Fruit fly (Drosophila melanogaster) whole organism, embryonic: ENCODE results near the gene P58IPK.
A peak's percentile ranks its signal among the peaks of the same experiment; 100 is the strongest.

Experiments
- Adf1 ChIP-seq: fragments of 200-800 bp; sonication (Bioruptor generic); IDR thresholded peaks from 2 replicates; pipeline ENCODE4 v1.3.6; 2022; ENCODE audit warnings: missing biosample characterization, missing genetic modification characterization
- C15 ChIP-seq: fragments of 200-800 bp; sonication (Bioruptor generic); IDR thresholded peaks from 3 replicates; pipeline ENCODE4 v1.3.6; 2022; ENCODE audit warnings: missing biosample characterization, missing genetic modification characterization
- CG10959 ChIP-seq: fragments of 200-800 bp; sonication (Bioruptor generic); IDR thresholded peaks from 2 replicates; pipeline ENCODE4 v1.3.6; 2022; ENCODE audit warnings: missing biosample characterization, missing genetic modification characterization
- CG11085 ChIP-seq: fragments of 200-800 bp; sonication (Bioruptor generic); IDR thresholded peaks from 2 replicates; pipeline ENCODE4 v1.3.6; 2022; ENCODE audit warnings: missing biosample characterization, missing genetic modification characterization
- CG11398 ChIP-seq: fragments of 200-800 bp; sonication (Bioruptor generic); optimal IDR thresholded peaks from 2 replicates; lab custom pipeline; 2016; ENCODE audit warnings: missing biosample characterization, missing genetic modification characterization
- CG14441 ChIP-seq: fragments of 200-800 bp; sonication (Bioruptor generic); IDR thresholded peaks from 2 replicates; pipeline ENCODE4 v1.3.6; 2022; ENCODE audit warnings: missing biosample characterization, missing genetic modification characterization
- CG1603 ChIP-seq: fragments of 200-800 bp; sonication (Bioruptor generic); optimal IDR thresholded peaks from 2 replicates; lab custom pipeline; 2019; ENCODE audit warnings: missing biosample characterization, mild to moderate bottlenecking, missing genetic modification characterization, moderate library complexity
- CG16813 ChIP-seq: fragments of 200-800 bp; sonication (Bioruptor generic); IDR thresholded peaks from 3 replicates; pipeline ENCODE4 v1.3.6; 2022; ENCODE audit warnings: missing biosample characterization, missing genetic modification characterization; ENCODE audit not compliant: partially characterized antibody
- CG2199 ChIP-seq: fragments of 200-800 bp; sonication (Bioruptor generic); IDR thresholded peaks from 3 replicates; pipeline ENCODE4 v1.3.6; 2022; ENCODE audit warnings: missing biosample characterization, missing genetic modification characterization
- CG2202 ChIP-seq: fragments of 200-800 bp; sonication (Bioruptor generic); optimal IDR thresholded peaks from 2 replicates; lab custom pipeline; 2018; ENCODE audit warnings: missing biosample characterization, mild to moderate bottlenecking, missing genetic modification characterization
- CG34422 ChIP-seq: fragments of 200-800 bp; sonication (Bioruptor generic); IDR thresholded peaks from 3 replicates; pipeline ENCODE4 v1.3.6; 2022; ENCODE audit warnings: missing biosample characterization, missing genetic modification characterization
- CG3847 ChIP-seq: fragments of 200-800 bp; sonication (Bioruptor generic); IDR thresholded peaks from 2 replicates; pipeline ENCODE4 v1.3.6; 2022; ENCODE audit warnings: missing biosample characterization, missing genetic modification characterization
- CG7556 ChIP-seq: fragments of 200-800 bp; sonication (Bioruptor generic); optimal IDR thresholded peaks from 2 replicates; lab custom pipeline; 2017; ENCODE audit warnings: missing biosample characterization, mild to moderate bottlenecking, missing genetic modification characterization
- CG7963 ChIP-seq: fragments of 200-800 bp; sonication (Bioruptor generic); IDR thresholded peaks from 3 replicates; pipeline ENCODE4 v1.3.6; 2022; ENCODE audit warnings: missing biosample characterization, missing genetic modification characterization; ENCODE audit not compliant: partially characterized antibody
- CG8359 ChIP-seq: fragments of 200-800 bp; sonication (Bioruptor generic); optimal IDR thresholded peaks from 2 replicates; lab custom pipeline; 2017; ENCODE audit warnings: missing biosample characterization, mild to moderate bottlenecking, missing genetic modification characterization, borderline replicate concordance
- CG8388 ChIP-seq: fragments of 200-800 bp; sonication (Bioruptor generic); optimal IDR thresholded peaks from 2 replicates; lab custom pipeline; 2019; ENCODE audit warnings: missing biosample characterization, mild to moderate bottlenecking, missing genetic modification characterization, moderate library complexity
- CG8924 ChIP-seq: fragments of 200-800 bp; optimal IDR thresholded peaks from 3 replicates; lab custom pipeline; 2019; ENCODE audit warnings: missing biosample characterization, mild to moderate bottlenecking, missing genetic modification characterization, moderate library complexity
- CG9437 ChIP-seq: fragments of 200-800 bp; sonication (Bioruptor generic); optimal IDR thresholded peaks from 2 replicates; lab custom pipeline; 2018; ENCODE audit warnings: missing biosample characterization, mild to moderate bottlenecking, missing genetic modification characterization
- CG9609 ChIP-seq: fragments of 200-800 bp; sonication (Bioruptor generic); optimal IDR thresholded peaks from 3 replicates; lab custom pipeline; 2016; ENCODE audit warnings: missing biosample characterization, missing genetic modification characterization
- CrebB ChIP-seq: fragments of 200-800 bp; sonication (Bioruptor generic); optimal IDR thresholded peaks from 3 replicates; lab custom pipeline; 2018; ENCODE audit warnings: missing biosample characterization, mild to moderate bottlenecking, missing genetic modification characterization
- D19B ChIP-seq: fragments of 200-800 bp; sonication (Bioruptor generic); optimal IDR thresholded peaks from 2 replicates; lab custom pipeline; 2017; ENCODE audit warnings: missing biosample characterization, mild to moderate bottlenecking, missing genetic modification characterization
- Fer2 ChIP-seq: fragments of 200-800 bp; sonication (Bioruptor generic); optimal IDR thresholded peaks from 2 replicates; lab custom pipeline; 2018; ENCODE audit warnings: missing biosample characterization, mild to moderate bottlenecking, missing genetic modification characterization, moderate library complexity
- Hmr ChIP-seq: fragments of 200-800 bp; sonication (Bioruptor generic); optimal IDR thresholded peaks from 3 replicates; lab custom pipeline; 2017; ENCODE audit warnings: mild to moderate bottlenecking, missing biosample characterization, missing genetic modification reagents, missing genetic modification characterization
- MTF-1 ChIP-seq: fragments of 200-800 bp; sonication (Bioruptor generic); optimal IDR thresholded peaks from 2 replicates; lab custom pipeline; 2018; ENCODE audit warnings: missing biosample characterization, mild to moderate bottlenecking, missing genetic modification characterization, borderline replicate concordance
- Oaz ChIP-seq: fragments of 200-800 bp; sonication (Bioruptor generic); IDR thresholded peaks from 2 replicates; pipeline ENCODE4 v1.3.6; 2022; ENCODE audit warnings: missing biosample characterization, missing genetic modification characterization
- Ravus ChIP-seq: fragments of 200-800 bp; sonication (Bioruptor generic); IDR thresholded peaks from 2 replicates; pipeline ENCODE4 v1.3.6; 2022; ENCODE audit warnings: missing biosample characterization, missing genetic modification characterization
- Rx ChIP-seq: fragments of 200-800 bp; sonication (Bioruptor generic); IDR thresholded peaks from 2 replicates; pipeline ENCODE4 v1.3.6; 2022; ENCODE audit warnings: missing biosample characterization, missing genetic modification characterization
- Side ChIP-seq: fragments of 200-800 bp; sonication (Bioruptor generic); optimal IDR thresholded peaks from 2 replicates; lab custom pipeline; 2016; ENCODE audit warnings: missing biosample characterization, missing genetic modification characterization
- Taf1 ChIP-seq: fragments of 200-800 bp; sonication (Bioruptor generic); IDR thresholded peaks from 2 replicates; pipeline ENCODE4 v1.3.6; 2022; ENCODE audit warnings: missing biosample characterization, missing genetic modification characterization
- ash1 ChIP-seq: fragments of 200-800 bp; sonication (Bioruptor generic); optimal IDR thresholded peaks from 2 replicates; lab custom pipeline; 2018; ENCODE audit warnings: missing biosample characterization, mild to moderate bottlenecking, missing genetic modification characterization
- dan ChIP-seq: fragments of 200-800 bp; sonication (Bioruptor generic); IDR thresholded peaks from 2 replicates; pipeline ENCODE4 v1.3.6; 2022; ENCODE audit warnings: missing biosample characterization, missing genetic modification characterization
- emc ChIP-seq: fragments of 200-800 bp; sonication (Bioruptor generic); optimal IDR thresholded peaks from 2 replicates; lab custom pipeline; 2016; ENCODE audit warnings: missing biosample characterization, missing genetic modification characterization
- fd3F ChIP-seq: fragments of 200-800 bp; sonication (Bioruptor generic); optimal IDR thresholded peaks from 2 replicates; lab custom pipeline; 2018; ENCODE audit warnings: missing biosample characterization, mild to moderate bottlenecking, missing genetic modification characterization, moderate library complexity
- gce ChIP-seq: fragments of 200-800 bp; sonication (Bioruptor generic); IDR thresholded peaks from 3 replicates; pipeline ENCODE4 v1.3.6; 2022; ENCODE audit warnings: missing biosample characterization, missing genetic modification characterization
- gem ChIP-seq: fragments of 200-800 bp; sonication (Bioruptor generic); optimal IDR thresholded peaks from 2 replicates; lab custom pipeline; 2019; ENCODE audit warnings: missing biosample characterization, mild to moderate bottlenecking, missing genetic modification characterization, moderate library complexity
- grn ChIP-seq: fragments of 200-800 bp; sonication (Bioruptor generic); optimal IDR thresholded peaks from 3 replicates; lab custom pipeline; 2017; ENCODE audit warnings: missing biosample characterization, missing genetic modification characterization
- ham ChIP-seq: fragments of 200-800 bp; sonication (Bioruptor generic); IDR thresholded peaks from 2 replicates; pipeline ENCODE4 v1.3.6; 2022; ENCODE audit warnings: missing biosample characterization, missing genetic modification characterization
- hb ChIP-seq: fragments of 200-800 bp; sonication (Bioruptor generic); IDR thresholded peaks from 3 replicates; pipeline ENCODE4 v1.3.6; 2022; ENCODE audit warnings: missing biosample characterization, missing genetic modification characterization; ENCODE audit not compliant: partially characterized antibody
- hth ChIP-seq: fragments of >200 bp; optimal IDR thresholded peaks from 2 replicates; lab custom pipeline; 2017; ENCODE audit warnings: inconsistent platforms
- kah ChIP-seq: fragments of 200-800 bp; sonication (Bioruptor generic); optimal IDR thresholded peaks from 2 replicates; lab custom pipeline; 2018; ENCODE audit warnings: missing biosample characterization, mild to moderate bottlenecking, missing genetic modification characterization
- lbe ChIP-seq: fragments of 200-800 bp; sonication (Bioruptor generic); optimal IDR thresholded peaks from 2 replicates; lab custom pipeline; 2016; ENCODE audit warnings: missing biosample characterization, mild to moderate bottlenecking, missing genetic modification characterization
- mirr ChIP-seq: fragments of 200-800 bp; sonication (Bioruptor generic); optimal IDR thresholded peaks from 3 replicates; lab custom pipeline; 2018; ENCODE audit warnings: missing biosample characterization, mild to moderate bottlenecking, missing genetic modification characterization
- nom ChIP-seq: fragments of 200-800 bp; sonication (Bioruptor generic); optimal IDR thresholded peaks from 2 replicates; lab custom pipeline; 2017; ENCODE audit warnings: missing biosample characterization, missing genetic modification characterization, mild to moderate bottlenecking, moderate library complexity, missing genetic modification reagents
- p53 ChIP-seq: fragments of 200-800 bp; sonication (Bioruptor generic); optimal IDR thresholded peaks from 2 replicates; lab custom pipeline; 2016; ENCODE audit warnings: missing biosample characterization, missing genetic modification characterization
- peb ChIP-seq: fragments of 200-800 bp; sonication (Bioruptor generic); IDR thresholded peaks from 2 replicates; pipeline ENCODE4 v1.3.6; 2022; ENCODE audit warnings: missing biosample characterization, missing genetic modification characterization
- pita ChIP-seq: fragments of 200-800 bp; sonication (Bioruptor generic); optimal IDR thresholded peaks from 2 replicates; lab custom pipeline; 2017; ENCODE audit warnings: missing biosample characterization, mild to moderate bottlenecking, missing genetic modification characterization
- sc ChIP-seq, 3 experiments: fragments of >200 bp in 2 of 3; fragments of 200-800 bp in 1 of 3; sonication (Bioruptor generic) in 1 of 3; optimal IDR thresholded peaks; 2 replicates in 2 of 3; 3 replicates in 1 of 3; lab custom pipeline; 2017; ENCODE audit warnings: mild to moderate bottlenecking in 1 of 3, missing biosample characterization in 1 of 3, missing genetic modification characterization in 1 of 3, missing genetic modification reagents in 1 of 3
- seq ChIP-seq: fragments of 200-800 bp; sonication (Bioruptor generic); IDR thresholded peaks from 2 replicates; pipeline ENCODE4 v1.3.6; 2022; ENCODE audit warnings: missing biosample characterization, missing genetic modification characterization
- stc ChIP-seq: fragments of 200-800 bp; sonication (Bioruptor generic); IDR thresholded peaks from 2 replicates; pipeline ENCODE4 v1.3.6; 2022; ENCODE audit warnings: missing biosample characterization, missing genetic modification characterization
- tll ChIP-seq, 2 experiments: fragments of 200-800 bp in 1 of 2; fragments of >200 bp in 1 of 2; sonication (Bioruptor generic) in 1 of 2; optimal IDR thresholded peaks; 2 replicates each; lab custom pipeline; 2017 to 2019; ENCODE audit warnings: missing biosample characterization in 2 of 2, missing genetic modification characterization in 2 of 2, mild to moderate bottlenecking in 1 of 2, moderate library complexity in 1 of 2
- wor ChIP-seq: fragments of 200-800 bp; sonication (Bioruptor generic); IDR thresholded peaks from 2 replicates; pipeline ENCODE4 v1.3.6; 2022; ENCODE audit warnings: missing biosample characterization, missing genetic modification characterization

Gene P58IPK

DNA sequence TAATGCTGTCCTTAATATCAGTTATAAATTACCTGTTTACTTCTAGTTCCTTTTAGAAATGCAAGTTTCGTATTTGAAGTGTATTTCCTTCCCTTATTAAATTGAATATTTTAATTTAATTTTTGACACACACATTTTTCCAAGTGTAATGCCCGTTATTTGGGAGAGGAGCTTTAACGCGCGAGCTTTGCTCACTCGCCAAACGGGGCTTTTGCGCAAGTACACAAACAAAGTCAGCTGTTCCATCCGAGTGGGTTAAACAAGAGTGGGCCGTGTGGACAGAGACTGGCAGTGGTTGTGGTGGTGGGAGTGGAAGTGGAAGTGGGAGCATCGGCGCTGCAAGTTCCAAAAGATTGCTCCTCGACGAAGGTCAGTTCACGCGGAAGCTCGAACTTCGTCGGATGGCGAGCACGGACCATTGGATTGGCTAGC, 5.6 kb upstream of the P58IPK start, which contains the start of gene CG8301 (continued):
- no peak for TF ChIP-seq MTF-1 (GFP tag; lab: Kevin White, UChicago)
- no peak for TF ChIP-seq CG11085 (GFP tag; lab: Robert Waterston, UW)
- no peak for TF ChIP-seq p53 (GFP tag; lab: Kevin White, UChicago)
- TF ChIP-seq CG8359 (GFP tag; lab: Kevin White, UChicago): no peak
- no peak for TF ChIP-seq Taf1 (GFP tag; lab: Robert Waterston, UW)
- TF ChIP-seq D19B (GFP tag; lab: Kevin White, UChicago): no peak
- TF ChIP-seq CG3847: no peak
- no peak for TF ChIP-seq CrebB (tag; lab: Kevin White, UChicago)
- TF ChIP-seq ash1: no peak
- no peak for TF ChIP-seq dan (GFP tag; lab: Robert Waterston, UW)
- TF ChIP-seq CG9609: no peak
- no peak for TF ChIP-seq Fer2 (tag; lab: Kevin White, UChicago)
- no peak for TF ChIP-seq CG2202 (tag; lab: Kevin White, UChicago)
- TF ChIP-seq gem (tag; lab: Kevin White, UChicago): peak; percentile 62
- peak; percentile 40; the same call in 1 of the 2 replicates for TF ChIP-seq stc (GFP tag; lab: Robert Waterston, UW)
- no peak for TF ChIP-seq peb (GFP tag; lab: Robert Waterston, UW)
- TF ChIP-seq CG11398: no peak
- no peak for TF ChIP-seq ham (GFP tag; lab: Robert Waterston, UW)
- TF ChIP-seq seq (GFP tag; lab: Robert Waterston, UW): no peak; the same call in 1 of the 2 replicates
- TF ChIP-seq CG7556 (GFP tag; lab: Kevin White, UChicago): peak; percentile 34
- TF ChIP-seq hb (GFP tag; lab: Robert Waterston, UW): no peak
- no peak for TF ChIP-seq kah (GFP tag; lab: Kevin White, UChicago)
- peak; percentile 49 for TF ChIP-seq Hmr (GFP tag; lab: Kevin White, UChicago)
- no peak for TF ChIP-seq CG7963 (GFP tag; lab: Robert Waterston, UW)
- no peak for TF ChIP-seq hth (lab: Kevin White, UChicago)
- TF ChIP-seq CG9437 (GFP tag; lab: Kevin White, UChicago): peak; percentile 20
- TF ChIP-seq mirr (GFP tag; lab: Kevin White, UChicago): no peak
- no peak for TF ChIP-seq CG14441
- TF ChIP-seq CG1603 (tag; lab: Kevin White, UChicago): no peak
- TF ChIP-seq Oaz: no peak
- no peak for TF ChIP-seq nom (GFP tag; lab: Kevin White, UChicago)
- TF ChIP-seq C15 (GFP tag; lab: Robert Waterston, UW): no peak
- no peak for TF ChIP-seq pita (GFP tag; lab: Kevin White, UChicago)
- TF ChIP-seq CG16813 (GFP tag; lab: Robert Waterston, UW): no peak
- TF ChIP-seq CG2199 (GFP tag; lab: Robert Waterston, UW): no peak
- TF ChIP-seq wor (GFP tag; lab: Robert Waterston, UW): no peak
- TF ChIP-seq Adf1: no peak
- TF ChIP-seq CG10959 (GFP tag; lab: Robert Waterston, UW): no peak
- TF ChIP-seq fd3F (GFP tag; lab: Kevin White, UChicago): no peak
- TF ChIP-seq Ravus (GFP tag; lab: Robert Waterston, UW): no peak
- no peak for TF ChIP-seq sc (optimal IDR thresholded peaks at IDR 0.05; lab: Kevin White, UChicago)
- no peak for TF ChIP-seq sc (GFP tag; optimal IDR thresholded peaks at IDR 0.05; lab: Kevin White, UChicago)
- no peak for TF ChIP-seq lbe (GFP tag; lab: Kevin White, UChicago)
- TF ChIP-seq Rx (GFP tag; lab: Robert Waterston, UW): no peak
- no peak for TF ChIP-seq CG34422 (GFP tag; lab: Robert Waterston, UW)
- TF ChIP-seq CG8388 (GFP tag; lab: Kevin White, UChicago): no peak
- TF ChIP-seq tll (GFP tag; optimal IDR thresholded peaks at IDR 0.05; lab: Kevin White, UChicago): no peak
- TF ChIP-seq gce (GFP tag; lab: Robert Waterston, UW): no peak
- TF ChIP-seq emc (GFP tag; lab: Kevin White, UChicago): no peak
- no peak for TF ChIP-seq grn (GFP tag; lab: Kevin White, UChicago)
- TF ChIP-seq Side (GFP tag; lab: Kevin White, UChicago): no peak
- peak; percentile 31 for TF ChIP-seq CG8924 (tag; lab: Kevin White, UChicago)
